Worm (Caenorhabditis elegans): ENCODE data around the gene cisd-3.1.

The cisd-3.1 gene

DNA sequence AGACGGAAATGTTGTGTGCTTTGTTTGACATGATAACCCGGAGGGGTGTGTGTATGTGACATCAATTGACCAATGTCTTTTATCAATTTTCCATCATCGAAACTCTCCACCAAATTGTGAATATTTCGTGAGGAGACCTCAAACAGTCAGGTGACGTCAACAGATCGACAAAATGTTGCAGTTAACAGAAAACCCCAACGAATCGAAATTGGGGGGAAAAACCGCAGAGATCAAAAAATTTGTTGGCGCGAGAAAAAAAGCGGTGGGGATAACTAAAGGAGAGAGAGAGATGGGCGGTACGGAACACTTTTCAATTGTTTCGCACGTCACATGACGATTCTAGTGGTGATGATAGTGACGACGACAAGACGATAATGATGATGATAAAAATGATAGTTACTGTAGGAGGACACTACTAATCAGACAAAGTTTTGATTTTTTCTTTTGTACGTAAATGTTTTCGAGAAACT lies 48.1 kb upstream of the cisd-3.1 start (continued):
- TF ChIP-seq nfya-1 (tag; optimal IDR thresholded peaks at IDR 0.05; ENCODE audit: insufficient read depth) = peak; percentile 37

DNA sequence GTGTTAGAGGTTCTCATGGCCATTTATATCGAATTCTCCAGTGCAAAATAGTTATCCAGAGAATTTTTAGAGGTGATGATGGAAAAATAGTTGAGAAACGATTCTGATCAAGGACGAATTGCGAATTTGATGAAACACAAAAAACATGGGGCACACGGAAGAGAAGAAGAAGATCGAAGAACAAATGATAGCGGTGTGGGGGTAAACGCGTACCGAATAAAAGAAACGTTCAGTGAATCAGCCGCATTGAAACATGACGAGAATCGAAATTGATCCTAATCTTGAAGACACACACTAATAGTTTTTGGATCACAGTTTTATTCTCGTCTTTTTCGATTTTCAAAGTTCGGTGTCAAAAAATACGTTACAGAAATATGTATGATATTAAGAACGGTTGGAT lies 47.4 kb upstream of the cisd-3.1 start:
- peak; percentile 68 for TF ChIP-seq nhr-23 (tag; optimal IDR thresholded peaks at IDR 0.05)
- no peak for TF ChIP-seq nhr-237 (tag; optimal IDR thresholded peaks at IDR 0.05)
- TF ChIP-seq tbx-2 (tag; optimal IDR thresholded peaks at IDR 0.05) = no peak
- TF ChIP-seq unc-62 (GFP tag; optimal IDR thresholded peaks at IDR 0.05) = no peak
- TF ChIP-seq ceh-82 (tag; optimal IDR thresholded peaks at IDR 0.05) = no peak
- TF ChIP-seq nhr-25 (tag; optimal IDR thresholded peaks at IDR 0.05) = peak; percentile 68
- TF ChIP-seq sea-2 (GFP tag; optimal IDR thresholded peaks at IDR 0.05) = no peak
- TF ChIP-seq skn-1 (tag; optimal IDR thresholded peaks at IDR 0.05) = no peak
- TF ChIP-seq elt-1 (tag; optimal IDR thresholded peaks at IDR 0.05) = peak; percentile 77
- TF ChIP-seq nhr-43 (tag; optimal IDR thresholded peaks at IDR 0.05; ENCODE audit: poor library complexity, severe bottlenecking) = peak; percentile 46
- TF ChIP-seq nhr-28 (tag; optimal IDR thresholded peaks at IDR 0.05) = no peak

DNA sequence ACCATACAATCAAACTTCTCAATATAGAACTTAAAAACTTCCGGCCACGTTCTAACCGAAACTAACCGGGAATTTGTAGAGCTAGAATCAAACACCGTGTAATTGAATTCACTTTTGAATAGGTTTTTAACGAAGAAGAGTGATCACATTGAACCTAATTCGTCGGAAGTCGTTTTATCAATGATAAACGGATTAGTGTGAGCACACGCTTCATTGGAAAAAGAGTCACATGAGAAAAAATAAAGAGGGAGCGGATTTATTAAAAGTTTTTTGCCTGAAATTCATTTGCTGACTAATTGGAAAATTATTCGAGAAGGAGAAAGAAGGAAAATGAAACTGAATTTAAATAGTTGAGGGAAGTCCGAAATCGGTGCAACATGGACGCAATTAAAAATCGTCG lies 47.0 kb upstream of the cisd-3.1 start:
- TF ChIP-seq pha-4 (tag; optimal IDR thresholded peaks at IDR 0.05) = no peak
- peak; percentile 18 for TF ChIP-seq nfya-1 (tag; optimal IDR thresholded peaks at IDR 0.05; ENCODE audit: insufficient read depth)

DNA sequence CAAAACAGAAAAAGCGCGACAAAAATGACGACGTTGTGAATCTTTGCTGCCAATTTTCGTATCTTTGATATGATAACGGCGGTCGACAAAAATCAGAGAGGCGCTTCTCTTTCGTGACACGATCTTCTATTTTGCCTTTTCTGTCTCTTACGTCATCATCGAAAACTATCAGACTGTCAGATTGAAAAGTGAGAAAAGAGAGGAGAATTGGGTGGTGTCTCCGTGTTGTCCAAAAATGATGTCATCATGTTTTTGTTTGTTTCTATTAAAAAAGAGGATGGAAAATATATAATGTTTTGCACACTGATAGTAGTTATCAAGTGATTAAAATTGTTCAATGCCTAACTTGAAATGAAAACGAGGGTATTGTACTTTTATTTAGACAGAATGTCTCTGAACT lies 46.6 kb upstream of the cisd-3.1 start:
- TF ChIP-seq nhr-67 (tag; optimal IDR thresholded peaks at IDR 0.05) (no peak), nhr-28 (tag; optimal IDR thresholded peaks at IDR 0.05) (no peak), jun-1 (tag; optimal IDR thresholded peaks at IDR 0.05) (peak; percentile 52), nhr-43 (tag; optimal IDR thresholded peaks at IDR 0.05; ENCODE audit: poor library complexity, severe bottlenecking) (peak; percentile 44), fkh-10 (GFP tag; optimal IDR thresholded peaks at IDR 0.05) (no peak), ZK546.5 (tag; optimal IDR thresholded peaks at IDR 0.05) (no peak), aly-2 (tag; optimal IDR thresholded peaks at IDR 0.05) (no peak), nhr-23 (tag; optimal IDR thresholded peaks at IDR 0.05) (peak; percentile 58), unc-62 (GFP tag; optimal IDR thresholded peaks at IDR 0.05) (no peak), elt-1 (tag; optimal IDR thresholded peaks at IDR 0.05) (no peak), elt-3 (tag; optimal IDR thresholded peaks at IDR 0.05) (peak; percentile 6 to 53 (median 38)), nhr-11 (tag; optimal IDR thresholded peaks at IDR 0.05) (no peak), nhr-12 (tag; optimal IDR thresholded peaks at IDR 0.05) (no peak), R02D3.7 (tag; optimal IDR thresholded peaks at IDR 0.05) (no peak), eor-1 (tag; optimal IDR thresholded peaks at IDR 0.05) (no peak), ceh-16 (tag; optimal IDR thresholded peaks at IDR 0.05) (no peak), snpc-4 (tag; optimal IDR thresholded peaks at IDR 0.05) (no peak), lsy-12 (tag; optimal IDR thresholded peaks at IDR 0.05) (peak; percentile 15), skn-1 (tag; optimal IDR thresholded peaks at IDR 0.05) (no peak), nhr-77 (tag; optimal IDR thresholded peaks at IDR 0.05) (no peak), nhr-237 (tag; optimal IDR thresholded peaks at IDR 0.05) (no peak), ztf-11 (tag; optimal IDR thresholded peaks at IDR 0.05) (no peak), mdl-1 (tag; optimal IDR thresholded peaks at IDR 0.05) (no peak), hmg-11 (tag; optimal IDR thresholded peaks at IDR 0.05) (no peak), pha-4 (tag; optimal IDR thresholded peaks at IDR 0.05) (peak; percentile 4), mml-1 (tag; optimal IDR thresholded peaks at IDR 0.05) (no peak), egl-5 (tag; optimal IDR thresholded peaks at IDR 0.05) (no peak), lin-15B (tag; optimal IDR thresholded peaks at IDR 0.05) (no peak), tbx-2 (tag; optimal IDR thresholded peaks at IDR 0.05) (no peak), pqm-1 (tag; optimal IDR thresholded peaks at IDR 0.05) (peak; percentile 81), unc-39 (tag; optimal IDR thresholded peaks at IDR 0.05) (no peak), fos-1 (tag; optimal IDR thresholded peaks at IDR 0.05) (no peak), daf-12 (tag; optimal IDR thresholded peaks at IDR 0.05) (no peak), ceh-82 (tag; optimal IDR thresholded peaks at IDR 0.05) (no peak), sea-2 (GFP tag; optimal IDR thresholded peaks at IDR 0.05) (no peak), ama-1 (optimal IDR thresholded peaks at IDR 0.05) (no peak), egl-27 (tag; optimal IDR thresholded peaks at IDR 0.05) (no peak), elt-2 (tag; optimal IDR thresholded peaks at IDR 0.05) (peak; percentile 91), nhr-76 (tag; optimal IDR thresholded peaks at IDR 0.05) (no peak), nhr-25 (tag; optimal IDR thresholded peaks at IDR 0.05) (peak; percentile 19), nfya-1 (tag; optimal IDR thresholded peaks at IDR 0.05; ENCODE audit: insufficient read depth) (no peak), ztf-4 (tag; optimal IDR thresholded peaks at IDR 0.05) (no peak), ceh-9 (tag; optimal IDR thresholded peaks at IDR 0.05) (no peak), ceh-28 (tag; optimal IDR thresholded peaks at IDR 0.05) (no peak), fkh-2 (tag; optimal IDR thresholded peaks at IDR 0.05) (no peak), lin-39 (tag; optimal IDR thresholded peaks at IDR 0.05) (no peak), zag-1 (tag; optimal IDR thresholded peaks at IDR 0.05) (no peak)

All from whole organism, L3 larva.